Comparison of ENCODE assay signal across 1 fruit fly cellular context in genomic region chr2L:16597798-16598737, dm6.
TF ChIP-seq lines count a peak whose summit lies in the region.

No protein-coding gene starts in this region.

TF ChIP-seq in whole organism, embryonic, 481 proteins besides CTCF, POLR2A, EP300 and RAD21 (continued from another document):
- TF ChIP-seq E2f1 (GFP tag; IDR thresholded peaks at IDR 0.05; lab: Robert Waterston, UW), result no peak
- TF ChIP-seq CG13775 (GFP tag; optimal IDR thresholded peaks at IDR 0.05; lab: Kevin White, UChicago), result peak; percentile 33
- peak; percentile 7 for TF ChIP-seq Abd-B (GFP tag; optimal IDR thresholded peaks at IDR 0.05; lab: Kevin White, UChicago)
- TF ChIP-seq CG5245 (GFP tag; optimal IDR thresholded peaks at IDR 0.05; lab: Kevin White, UChicago), result peak; percentile 62
- TF ChIP-seq bcd (GFP tag; optimal IDR thresholded peaks at IDR 0.05; lab: Kevin White, UChicago), result peak; percentile 13
- no peak for TF ChIP-seq scrt (GFP tag; optimal IDR thresholded peaks at IDR 0.05; lab: Kevin White, UChicago)
- peak; percentile 22 for TF ChIP-seq CG33213 (GFP tag; optimal IDR thresholded peaks at IDR 0.05; lab: Kevin White, UChicago)
- no peak for TF ChIP-seq CG14860 (GFP tag; IDR thresholded peaks at IDR 0.05; lab: Robert Waterston, UW; ENCODE audit: partially characterized antibody)
- TF ChIP-seq HmgZ (tag; optimal IDR thresholded peaks at IDR 0.05; lab: Kevin White, UChicago), result no peak
- no peak for TF ChIP-seq NK7.1 (GFP tag; optimal IDR thresholded peaks at IDR 0.05; lab: Kevin White, UChicago)
- no peak for TF ChIP-seq Sry-β (GFP tag; optimal IDR thresholded peaks at IDR 0.05; lab: Kevin White, UChicago)
- TF ChIP-seq CG17829 (tag; optimal IDR thresholded peaks at IDR 0.05; lab: Kevin White, UChicago), result peak; percentile 66
- peak; percentile 17 for TF ChIP-seq CG10462 (GFP tag; optimal IDR thresholded peaks at IDR 0.05; lab: Kevin White, UChicago)
- no peak for TF ChIP-seq CG10147 (GFP tag; optimal IDR thresholded peaks at IDR 0.05; lab: Kevin White, UChicago)
- peak; percentile 64 for TF ChIP-seq Xrp1 (GFP tag; IDR thresholded peaks at IDR 0.05; lab: Robert Waterston, UW)
- no peak for TF ChIP-seq CG31365 (tag; optimal IDR thresholded peaks at IDR 0.05; lab: Kevin White, UChicago)
- TF ChIP-seq CG14050 (GFP tag; IDR thresholded peaks at IDR 0.05; lab: Robert Waterston, UW), result no peak
